Worm (Caenorhabditis elegans): Measurements from ENCODE around the gene F59B10.3.

F59B10.3 gene

DNA sequence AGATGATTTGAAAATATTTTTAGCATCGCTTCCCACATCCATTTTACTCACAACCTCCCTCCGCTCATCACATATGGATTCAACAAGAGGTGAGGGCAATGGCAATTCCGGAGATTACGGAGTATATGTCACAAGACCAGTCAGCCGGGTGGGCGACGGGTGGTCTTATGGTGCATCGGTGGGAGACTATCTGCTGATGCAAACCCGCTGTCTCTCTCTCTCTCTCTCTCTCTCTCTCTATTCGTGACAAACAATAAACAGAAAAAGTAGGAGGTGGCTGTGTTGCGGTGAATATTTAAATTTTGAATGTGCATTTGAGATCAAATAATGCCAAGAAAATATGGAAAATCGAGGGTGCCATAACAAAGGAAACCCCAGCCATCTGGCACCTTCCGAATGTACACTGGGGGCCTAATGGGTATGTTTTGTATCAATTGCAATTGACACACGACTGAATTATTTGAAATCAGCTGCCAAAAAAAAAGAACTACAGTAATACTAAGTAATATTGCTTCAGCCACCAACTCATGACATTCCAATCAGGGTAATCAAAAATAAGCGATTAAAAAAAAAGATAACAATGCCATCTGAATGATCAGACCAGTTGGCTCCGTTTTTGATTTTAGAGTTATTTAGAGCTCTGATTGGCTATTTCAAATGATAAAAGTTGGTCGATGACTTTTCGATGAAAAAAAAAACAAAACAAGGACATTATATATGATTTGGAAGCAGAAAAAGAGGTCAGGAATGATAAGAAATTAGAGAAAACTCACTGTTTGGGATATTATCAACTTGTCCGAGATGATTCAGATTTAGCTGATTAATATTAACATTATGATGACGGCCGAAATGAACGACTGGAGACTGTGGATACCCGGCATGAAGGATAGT lies 37.7 kb downstream of the F59B10.3 start (continued):
- TF ChIP-seq aly-2 (tag; optimal IDR thresholded peaks at IDR 0.05) (peak; percentile 28), mef-2 (tag; optimal IDR thresholded peaks at IDR 0.05) (peak; percentile 18), efl-1 (optimal IDR thresholded peaks at IDR 0.05) (no peak), efl-1 (GFP tag; optimal IDR thresholded peaks at IDR 0.05 in 1 of 2) (peak in 1 of 2 experiments; percentile 94), ceh-63 (GFP tag; optimal IDR thresholded peaks at IDR 0.05) (no peak), nhr-19 (GFP tag; conservative IDR thresholded peaks at IDR 0.05) (0 out of 2 replicates have a peak, but pooled peaks have one; percentile 1), snu-23 (GFP tag; optimal IDR thresholded peaks at IDR 0.05) (peak; percentile 24), fkh-8 (tag; optimal IDR thresholded peaks at IDR 0.05) (peak; percentile 51), egl-27 (tag; optimal IDR thresholded peaks at IDR 0.05) (no peak), mep-1 (tag; optimal IDR thresholded peaks at IDR 0.05) (peak; percentile 82), ztf-4 (tag; optimal IDR thresholded peaks at IDR 0.05) (peak; percentile 31), nhr-11 (tag; optimal IDR thresholded peaks at IDR 0.05) (no peak), fkh-10 (GFP tag; optimal IDR thresholded peaks at IDR 0.05) (no peak)

ce11 chrII:10548778-10549671 lies 38.7 kb downstream of the F59B10.3 start:
- TF ChIP-seq pqm-1 (tag; optimal IDR thresholded peaks at IDR 0.05) (no peak), hlh-17 (GFP tag; optimal IDR thresholded peaks at IDR 0.05; ENCODE audit: borderline replicate concordance) (no peak), C34B4.2 (tag; optimal IDR thresholded peaks at IDR 0.05) (no peak), fkh-8 (tag; optimal IDR thresholded peaks at IDR 0.05) (peak; percentile 95), pax-3 (tag; optimal IDR thresholded peaks at IDR 0.05) (peak; percentile 66), ets-5 (GFP tag; IDR thresholded peaks at IDR 0.05) (0 out of 2 replicates have a peak, but pooled peaks have one; percentile 5), ceh-63 (GFP tag; optimal IDR thresholded peaks at IDR 0.05) (no peak), tbx-2 (tag; optimal IDR thresholded peaks at IDR 0.05) (peak; percentile 83), hpl-2 (GFP tag; optimal IDR thresholded peaks at IDR 0.05) (no peak), Y116A8C.19 (tag; optimal IDR thresholded peaks at IDR 0.05; ENCODE audit: borderline replicate concordance) (no peak), lin-35 (GFP tag; optimal IDR thresholded peaks at IDR 0.05) (peak; percentile 72 to 77), egl-13 (tag; optimal IDR thresholded peaks at IDR 0.05) (peak; percentile 49), zag-1 (tag; optimal IDR thresholded peaks at IDR 0.05) (no peak), snu-23 (GFP tag; optimal IDR thresholded peaks at IDR 0.05) (peak; percentile 94), ceh-90 (tag; optimal IDR thresholded peaks at IDR 0.05) (no peak), ces-1 (GFP tag; optimal IDR thresholded peaks at IDR 0.05) (no peak), hlh-4 (tag; optimal IDR thresholded peaks at IDR 0.05) (no peak), isw-1 (GFP tag; IDR thresholded peaks at IDR 0.05) (peak; percentile 59), elt-2 (tag; optimal IDR thresholded peaks at IDR 0.05) (peak; percentile 47), unc-62 (GFP tag; optimal IDR thresholded peaks at IDR 0.05) (no peak), nhr-20 (tag; optimal IDR thresholded peaks at IDR 0.05) (peak; percentile 82), lin-13 (GFP tag; optimal IDR thresholded peaks at IDR 0.05) (peak; percentile 94), ceh-88 (GFP tag; IDR thresholded peaks at IDR 0.05) (peak; percentile 64), nhr-90 (tag; optimal IDR thresholded peaks at IDR 0.05; ENCODE audit: poor library complexity) (peak; percentile 65), lin-14 (GFP tag; optimal IDR thresholded peaks at IDR 0.05) (peak; percentile 96), fkh-10 (GFP tag; optimal IDR thresholded peaks at IDR 0.05) (peak; percentile 89), swsn-7 (tag; optimal IDR thresholded peaks at IDR 0.05) (peak; percentile 90), nhr-11 (tag; optimal IDR thresholded peaks at IDR 0.05) (peak; percentile 80), nhr-84 (tag; optimal IDR thresholded peaks at IDR 0.05) (no peak), C16A3.4 (tag; optimal IDR thresholded peaks at IDR 0.05) (peak; percentile 85), pag-3 (tag; optimal IDR thresholded peaks at IDR 0.05; ENCODE audit: borderline replicate concordance, insufficient read depth) (no peak), F16B12.6 (tag; optimal IDR thresholded peaks at IDR 0.05) (peak; percentile 29), elt-3 (tag; optimal IDR thresholded peaks at IDR 0.05) (peak in 4 of 6 experiments; percentile 17 to 64 (median 50)), fkh-4 (tag; optimal IDR thresholded peaks at IDR 0.05; ENCODE audit: borderline replicate concordance) (no peak), unc-130 (tag; optimal IDR thresholded peaks at IDR 0.05) (peak; percentile 22), aha-1 (tag; optimal IDR thresholded peaks at IDR 0.05) (no peak), efl-3 (GFP tag; optimal IDR thresholded peaks at IDR 0.05) (no peak), nhr-237 (tag; optimal IDR thresholded peaks at IDR 0.05) (peak; percentile 48)
